Fruit fly (Drosophila melanogaster): ENCODE measurements around the gene CG42487.
A peak's percentile ranks its signal among the peaks of the same experiment; 100 is the strongest.

The CG42487 gene

dm6 chr3R:27931461-27931860, 27.6 kb downstream of the CG42487 start:
- TF ChIP-seq dl (GFP tag; optimal IDR thresholded peaks at IDR 0.05; ENCODE audit: insufficient read depth in 1 of 2, partially characterized antibody in 2 of 2) (no peak), foxo (GFP tag; optimal IDR thresholded peaks at IDR 0.05) (no peak), woc (GFP tag; optimal IDR thresholded peaks at IDR 0.05) (no peak), Hr83 (GFP tag; optimal IDR thresholded peaks at IDR 0.05; ENCODE audit: poor library complexity, severe bottlenecking) (no peak), GATAd (GFP tag; optimal IDR thresholded peaks at IDR 0.05) (no peak), Rel (GFP tag; optimal IDR thresholded peaks at IDR 0.05) (no peak), Rel (tag; optimal IDR thresholded peaks at IDR 0.05) (no peak)

- TF ChIP-seq Rel (GFP tag; optimal IDR thresholded peaks at IDR 0.05) = no peak
- peak; percentile 21 for TF ChIP-seq Rel (tag; optimal IDR thresholded peaks at IDR 0.05)
- peak; percentile 58 for TF ChIP-seq h (GFP tag; optimal IDR thresholded peaks at IDR 0.05)
- no peak for TF ChIP-seq Dif (GFP tag; optimal IDR thresholded peaks at IDR 0.05; ENCODE audit: partially characterized antibody)
- peak; percentile 61 for TF ChIP-seq Hnf4 (GFP tag; optimal IDR thresholded peaks at IDR 0.05)
Observed at dm6 chr3R:27928984-27929924, 29.8 kb downstream of the CG42487 start.

- TF ChIP-seq sv (GFP tag; optimal IDR thresholded peaks at IDR 0.05) (no peak), Dfd (GFP tag; optimal IDR thresholded peaks at IDR 0.05) (no peak)
Observed at dm6 chr3R:27928140-27928539, 30.9 kb downstream of the CG42487 start, which contains the start of gene nenya. Gene nenya (minus strand): TSS chr3R:27928174.

- TF ChIP-seq rgr (GFP tag; optimal IDR thresholded peaks at IDR 0.05) (no peak), h (GFP tag; optimal IDR thresholded peaks at IDR 0.05) (peak; percentile 74), Rel (GFP tag; optimal IDR thresholded peaks at IDR 0.05) (no peak), Rel (tag; optimal IDR thresholded peaks at IDR 0.05) (peak; percentile 24), Dfd (GFP tag; optimal IDR thresholded peaks at IDR 0.05) (no peak), CG32264 (GFP tag; optimal IDR thresholded peaks at IDR 0.05) (no peak), foxo (GFP tag; optimal IDR thresholded peaks at IDR 0.05) (no peak), Vsx2 (GFP tag; optimal IDR thresholded peaks at IDR 0.05; ENCODE audit: partially characterized antibody) (no peak), tai (GFP tag; optimal IDR thresholded peaks at IDR 0.05) (no peak), br (GFP tag; optimal IDR thresholded peaks at IDR 0.05) (no peak)
Observed at dm6 chr3R:27926738-27927215, 32.3 kb downstream of the CG42487 start.

- TF ChIP-seq HLH106 (tag; optimal IDR thresholded peaks at IDR 0.05) (peak; percentile 10), psq (GFP tag; optimal IDR thresholded peaks at IDR 0.05) (peak; percentile 7), foxo (GFP tag; optimal IDR thresholded peaks at IDR 0.05) (peak in 1 of 2 experiments; percentile 27), Mio (GFP tag; optimal IDR thresholded peaks at IDR 0.05) (no peak), fru (GFP tag; optimal IDR thresholded peaks at IDR 0.05) (no peak), tai (GFP tag; optimal IDR thresholded peaks at IDR 0.05) (no peak), Sp1 (GFP tag; optimal IDR thresholded peaks at IDR 0.05) (no peak)
Observed at dm6 chr3R:27925971-27926533, 33.0 kb downstream of the CG42487 start.

- TF ChIP-seq h (GFP tag; optimal IDR thresholded peaks at IDR 0.05) (peak; percentile 79), Jra (GFP tag; optimal IDR thresholded peaks at IDR 0.05) (peak; percentile 21), CrebA (GFP tag; optimal IDR thresholded peaks at IDR 0.05; ENCODE audit: borderline replicate concordance) (no peak), jim (GFP tag; optimal IDR thresholded peaks at IDR 0.05) (no peak), CG32264 (GFP tag; optimal IDR thresholded peaks at IDR 0.05) (no peak), foxo (GFP tag; optimal IDR thresholded peaks at IDR 0.05) (no peak), Mio (GFP tag; optimal IDR thresholded peaks at IDR 0.05) (no peak), sage (GFP tag; optimal IDR thresholded peaks at IDR 0.05) (peak; percentile 5), brk (GFP tag; optimal IDR thresholded peaks at IDR 0.05) (no peak), Rel (GFP tag; optimal IDR thresholded peaks at IDR 0.05) (no peak), Rel (tag; optimal IDR thresholded peaks at IDR 0.05) (peak; percentile 63), CG9705 (GFP tag; optimal IDR thresholded peaks at IDR 0.05) (peak; percentile 2), pan (optimal IDR thresholded peaks at IDR 0.05) (no peak), N (GFP tag; optimal IDR thresholded peaks at IDR 0.05) (no peak), Sp1 (GFP tag; optimal IDR thresholded peaks at IDR 0.05) (peak; percentile 48), Hnf4 (GFP tag; optimal IDR thresholded peaks at IDR 0.05) (peak; percentile 6), Vsx2 (GFP tag; optimal IDR thresholded peaks at IDR 0.05; ENCODE audit: partially characterized antibody) (no peak), ey (GFP tag; optimal IDR thresholded peaks at IDR 0.05) (no peak), dsf (GFP tag; optimal IDR thresholded peaks at IDR 0.05; ENCODE audit: borderline replicate concordance) (no peak), Hr78 (GFP tag; optimal IDR thresholded peaks at IDR 0.05) (no peak), woc (GFP tag; optimal IDR thresholded peaks at IDR 0.05) (peak; percentile 4), rgr (GFP tag; optimal IDR thresholded peaks at IDR 0.05) (peak; percentile 38)
Observed at dm6 chr3R:27925000-27925970, 33.8 kb downstream of the CG42487 start, which contains the start of gene mino. Gene mino (plus strand): TSS chr3R:27925191.

Data from whole organism, wandering third instar larva.